In the genomic region with DNA sequence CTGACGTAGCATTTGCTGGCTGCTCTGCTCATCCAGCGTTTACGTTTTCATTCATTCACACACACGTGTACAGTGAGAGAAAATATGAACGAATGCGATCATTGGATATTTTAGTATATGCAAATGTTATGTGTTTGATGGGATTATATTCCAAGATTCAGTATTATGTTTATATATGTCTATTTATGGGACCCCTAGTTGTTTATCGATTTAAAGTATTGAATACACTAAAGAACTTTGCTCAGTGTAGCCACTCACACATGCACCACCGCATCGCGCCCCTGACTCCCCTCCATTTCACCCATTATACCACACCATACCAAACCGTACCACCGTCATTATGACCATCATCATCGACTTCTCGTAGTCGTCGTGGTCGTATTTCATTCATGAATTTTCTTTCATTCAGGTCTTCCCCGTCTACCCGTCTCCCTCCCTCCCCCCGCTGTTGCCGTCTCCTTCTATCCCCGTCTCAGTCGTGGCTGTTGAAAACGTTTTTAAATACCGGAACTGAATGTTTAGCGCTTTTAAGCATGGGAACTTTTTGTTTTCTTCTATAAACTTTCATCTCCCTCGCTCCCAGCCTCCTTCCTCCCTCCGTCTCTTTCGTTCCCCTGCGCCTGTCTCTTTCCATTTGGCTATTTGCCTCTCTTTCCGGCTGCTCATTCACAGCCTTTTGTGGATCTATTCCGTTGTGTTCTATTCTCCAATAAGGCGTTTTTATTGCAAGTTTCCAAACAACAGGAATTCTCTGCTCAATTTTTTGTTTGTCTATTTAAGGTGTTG, we compare ENCODE assay signal across 1 fruit fly cellular context.
TF ChIP-seq lines count a peak whose summit lies in the region.

No protein-coding gene starts in this region.

TF ChIP-seq in whole organism, embryonic, 481 proteins besides CTCF, POLR2A, EP300 and RAD21 (continued from another document and continues in another):
- peak; percentile 96 for TF ChIP-seq Lhr (GFP tag; optimal IDR thresholded peaks at IDR 0.05; lab: Kevin White, UChicago)
- TF ChIP-seq B-H1 (GFP tag; IDR thresholded peaks at IDR 0.05; lab: Robert Waterston, UW), result peak; percentile 94
- TF ChIP-seq CG12071 (GFP tag; optimal IDR thresholded peaks at IDR 0.05; lab: Kevin White, UChicago), result peak; percentile 95
- TF ChIP-seq Nf-YA (GFP tag; IDR thresholded peaks at IDR 0.05; lab: Robert Waterston, UW), result peak; percentile 94
- TF ChIP-seq toy (GFP tag; IDR thresholded peaks at IDR 0.05; lab: Robert Waterston, UW), result peak; percentile 87
- TF ChIP-seq CG11696 (GFP tag; IDR thresholded peaks at IDR 0.05; lab: Robert Waterston, UW), result peak; percentile 89
- TF ChIP-seq CG3847 (GFP tag; IDR thresholded peaks at IDR 0.05; lab: Robert Waterston, UW), result peak; percentile 94
- TF ChIP-seq cad (GFP tag; optimal IDR thresholded peaks at IDR 0.05; lab: Kevin White, UChicago), result no peak
- TF ChIP-seq CG3995 (GFP tag; optimal IDR thresholded peaks at IDR 0.05; lab: Kevin White, UChicago), result peak; percentile 66
- TF ChIP-seq phol (tag; optimal IDR thresholded peaks at IDR 0.05; lab: Kevin White, UChicago), result peak; percentile 97
- peak; percentile 64 for TF ChIP-seq MESR4 (GFP tag; optimal IDR thresholded peaks at IDR 0.05; lab: Kevin White, UChicago)
- peak; percentile 98 for TF ChIP-seq CG2202 (tag; optimal IDR thresholded peaks at IDR 0.05; lab: Kevin White, UChicago)
- peak; percentile 97 for TF ChIP-seq CG15601 (tag; optimal IDR thresholded peaks at IDR 0.05; lab: Kevin White, UChicago)
- peak; percentile 74 for TF ChIP-seq nom (GFP tag; optimal IDR thresholded peaks at IDR 0.05; lab: Kevin White, UChicago)
- TF ChIP-seq br (optimal IDR thresholded peaks at IDR 0.05; lab: Kevin White, UChicago), result no peak
- TF ChIP-seq Sry-δ (GFP tag; optimal IDR thresholded peaks at IDR 0.05; lab: Kevin White, UChicago), result peak; percentile 70
- peak; percentile 24 for TF ChIP-seq gfzf (GFP tag; optimal IDR thresholded peaks at IDR 0.05; lab: Kevin White, UChicago)
- TF ChIP-seq bbx (GFP tag; IDR thresholded peaks at IDR 0.05; lab: Robert Waterston, UW; ENCODE audit: partially characterized antibody), result no peak
- peak; percentile 91 for TF ChIP-seq CG10431 (GFP tag; optimal IDR thresholded peaks at IDR 0.05; lab: Kevin White, UChicago)
- TF ChIP-seq run (tag; optimal IDR thresholded peaks at IDR 0.05; lab: Kevin White, UChicago), result peak; percentile 92
- TF ChIP-seq CG30020 (tag; optimal IDR thresholded peaks at IDR 0.05; lab: Kevin White, UChicago), result peak; percentile 86
- peak; percentile 98 for TF ChIP-seq gsb-n (tag; optimal IDR thresholded peaks at IDR 0.05; lab: Kevin White, UChicago)
- 0 out of 3 replicates have a peak, but pooled peaks have one; percentile 45 for TF ChIP-seq CG6791 (GFP tag; IDR thresholded peaks at IDR 0.05; lab: Robert Waterston, UW; ENCODE audit: partially characterized antibody)
- peak; percentile 99 for TF ChIP-seq CG31441 (GFP tag; IDR thresholded peaks at IDR 0.05; lab: Robert Waterston, UW)
- peak; percentile 95 for TF ChIP-seq CG12236 (GFP tag; optimal IDR thresholded peaks at IDR 0.05; lab: Kevin White, UChicago)
- peak; percentile 92 for TF ChIP-seq ssp (GFP tag; IDR thresholded peaks at IDR 0.05; lab: Robert Waterston, UW)
- peak; percentile 95 for TF ChIP-seq ems (GFP tag; optimal IDR thresholded peaks at IDR 0.05; lab: Kevin White, UChicago)
- TF ChIP-seq CG10321 (GFP tag; IDR thresholded peaks at IDR 0.05; lab: Robert Waterston, UW), result peak; percentile 73
- peak; percentile 81 for TF ChIP-seq vfl (GFP tag; optimal IDR thresholded peaks at IDR 0.05; lab: Kevin White, UChicago)
- peak; percentile 24 for TF ChIP-seq ftz-f1 (GFP tag; optimal IDR thresholded peaks at IDR 0.05; lab: Kevin White, UChicago)
- TF ChIP-seq Ets65A (GFP tag; lab: Kevin White, UChicago), result peak; percentile 99
- TF ChIP-seq fd96Cb (tag; optimal IDR thresholded peaks at IDR 0.05; lab: Kevin White, UChicago), result peak; percentile 99
- peak; percentile 93 for TF ChIP-seq CG6272 (GFP tag; IDR thresholded peaks at IDR 0.05; lab: Robert Waterston, UW)
- peak; percentile 91 for TF ChIP-seq disco-r (GFP tag; optimal IDR thresholded peaks at IDR 0.05; lab: Kevin White, UChicago)
- peak; percentile 95 for TF ChIP-seq Max (GFP tag; optimal IDR thresholded peaks at IDR 0.05; lab: Kevin White, UChicago)
- peak; percentile 96 for TF ChIP-seq CG10462 (GFP tag; optimal IDR thresholded peaks at IDR 0.05; lab: Kevin White, UChicago)
- no peak for TF ChIP-seq Sin3A (optimal IDR thresholded peaks at IDR 0.05; lab: Kevin White, UChicago)
- TF ChIP-seq lbe (GFP tag; optimal IDR thresholded peaks at IDR 0.05; lab: Kevin White, UChicago), result peak; percentile 27
- TF ChIP-seq CG4707 (GFP tag; optimal IDR thresholded peaks at IDR 0.05; lab: Kevin White, UChicago), result peak; percentile 93
- TF ChIP-seq sug (tag; optimal IDR thresholded peaks at IDR 0.05; lab: Kevin White, UChicago), result peak; percentile 88
- peak; percentile 92 for TF ChIP-seq CG11456 (GFP tag; IDR thresholded peaks at IDR 0.05; lab: Robert Waterston, UW)
- TF ChIP-seq CG31365 (tag; optimal IDR thresholded peaks at IDR 0.05; lab: Kevin White, UChicago), result peak; percentile 85
- peak in 1 of 2 experiments; percentile 95 for TF ChIP-seq Eip74EF (GFP tag; optimal IDR thresholded peaks at IDR 0.05; lab: Kevin White, UChicago)
- TF ChIP-seq fd3F (GFP tag; optimal IDR thresholded peaks at IDR 0.05; lab: Kevin White, UChicago), result peak; percentile 90
- TF ChIP-seq nmo (GFP tag; optimal IDR thresholded peaks at IDR 0.05; lab: Kevin White, UChicago), result peak; percentile 99
- TF ChIP-seq wek (GFP tag; optimal IDR thresholded peaks at IDR 0.05; lab: Kevin White, UChicago), result peak; percentile 87
- peak; percentile 94 for TF ChIP-seq CG13123 (GFP tag; optimal IDR thresholded peaks at IDR 0.05; lab: Kevin White, UChicago)
- TF ChIP-seq row (GFP tag; IDR thresholded peaks at IDR 0.05; lab: Robert Waterston, UW), result peak; percentile 98
- TF ChIP-seq Tbp (GFP tag; optimal IDR thresholded peaks at IDR 0.05; lab: Kevin White, UChicago), result no peak
- peak; percentile 96 for TF ChIP-seq D19A (tag; optimal IDR thresholded peaks at IDR 0.05; lab: Kevin White, UChicago)
- TF ChIP-seq sqz (GFP tag; optimal IDR thresholded peaks at IDR 0.05; lab: Kevin White, UChicago), result peak; percentile 95
- peak; percentile 96 for TF ChIP-seq twi (tag; optimal IDR thresholded peaks at IDR 0.05; lab: Kevin White, UChicago)
- TF ChIP-seq CG6175 (GFP tag; IDR thresholded peaks at IDR 0.05; lab: Robert Waterston, UW), result peak; percentile 85
- TF ChIP-seq CG17568 (GFP tag; optimal IDR thresholded peaks at IDR 0.05; lab: Kevin White, UChicago), result peak; percentile 92
- TF ChIP-seq Hey (tag; optimal IDR thresholded peaks at IDR 0.05; lab: Kevin White, UChicago), result peak; percentile 70
- peak; percentile 96 for TF ChIP-seq Atf3 (GFP tag; optimal IDR thresholded peaks at IDR 0.05; lab: Kevin White, UChicago)
- TF ChIP-seq nerfin-1 (tag; optimal IDR thresholded peaks at IDR 0.05; lab: Kevin White, UChicago), result peak; percentile 95
- peak; percentile 94 for TF ChIP-seq CG14667 (GFP tag; IDR thresholded peaks at IDR 0.05; lab: Robert Waterston, UW)
- TF ChIP-seq Mes4 (GFP tag; optimal IDR thresholded peaks at IDR 0.05; lab: Kevin White, UChicago), result peak; percentile 96
- peak; percentile 97 for TF ChIP-seq Six4 (GFP tag; optimal IDR thresholded peaks at IDR 0.05; lab: Kevin White, UChicago)
- peak in 1 of 3 experiments; percentile 99 for TF ChIP-seq lola (GFP tag; optimal IDR thresholded peaks at IDR 0.05; lab: Kevin White, UChicago)
- TF ChIP-seq CoRest (tag; optimal IDR thresholded peaks at IDR 0.05; lab: Kevin White, UChicago), result peak; percentile 98
- peak; percentile 99 for TF ChIP-seq ci (GFP tag; IDR thresholded peaks at IDR 0.05; lab: Robert Waterston, UW)
- no peak for TF ChIP-seq CG7963 (GFP tag; IDR thresholded peaks at IDR 0.05; lab: Robert Waterston, UW; ENCODE audit: partially characterized antibody)
- TF ChIP-seq CG17328 (GFP tag; IDR thresholded peaks at IDR 0.05; lab: Robert Waterston, UW), result peak; percentile 98
- TF ChIP-seq NFAT (GFP tag; IDR thresholded peaks at IDR 0.05; lab: Robert Waterston, UW), result peak; percentile 93
- TF ChIP-seq Hr3 (GFP tag; optimal IDR thresholded peaks at IDR 0.05; lab: Kevin White, UChicago), result peak; percentile 97
- peak; percentile 93 for TF ChIP-seq kah (GFP tag; optimal IDR thresholded peaks at IDR 0.05; lab: Kevin White, UChicago)
- TF ChIP-seq z (GFP tag; IDR thresholded peaks at IDR 0.05; lab: Robert Waterston, UW), result peak; percentile 73; the same call in 2 of the 3 replicates
- peak; percentile 98 for TF ChIP-seq CG18262 (tag; optimal IDR thresholded peaks at IDR 0.05; lab: Kevin White, UChicago)
- TF ChIP-seq CG7786 (GFP tag; optimal IDR thresholded peaks at IDR 0.05; lab: Kevin White, UChicago), result peak; percentile 96
- TF ChIP-seq CG2889 (GFP tag; IDR thresholded peaks at IDR 0.05; lab: Robert Waterston, UW), result peak; percentile 92
- peak; percentile 75 for TF ChIP-seq Elba2 (GFP tag; optimal IDR thresholded peaks at IDR 0.05; lab: Kevin White, UChicago)
- TF ChIP-seq CG12104 (GFP tag; optimal IDR thresholded peaks at IDR 0.05; lab: Kevin White, UChicago), result peak; percentile 96
- TF ChIP-seq CG10274 (GFP tag; optimal IDR thresholded peaks at IDR 0.05; lab: Kevin White, UChicago), result peak; percentile 87
- peak; percentile 98 for TF ChIP-seq sisA (GFP tag; IDR thresholded peaks at IDR 0.05; lab: Robert Waterston, UW)
- TF ChIP-seq CG8765 (GFP tag; IDR thresholded peaks at IDR 0.05; lab: Robert Waterston, UW), result peak; percentile 91
- peak; percentile 98 for TF ChIP-seq CG5245 (GFP tag; optimal IDR thresholded peaks at IDR 0.05; lab: Kevin White, UChicago)
- no peak for TF ChIP-seq ato (GFP tag; IDR thresholded peaks at IDR 0.05; lab: Robert Waterston, UW; ENCODE audit: partially characterized antibody)
- TF ChIP-seq prd (optimal IDR thresholded peaks at IDR 0.05; lab: Kevin White, UChicago), result no peak
- TF ChIP-seq prd (GFP tag; IDR thresholded peaks at IDR 0.05; lab: Robert Waterston, UW), result peak; percentile 98
- TF ChIP-seq Sox102F (GFP tag; optimal IDR thresholded peaks at IDR 0.05; lab: Kevin White, UChicago), result peak; percentile 98
- TF ChIP-seq H15 (GFP tag; IDR thresholded peaks at IDR 0.05; lab: Robert Waterston, UW), result peak; percentile 97
- TF ChIP-seq repo (GFP tag; optimal IDR thresholded peaks at IDR 0.05; lab: Kevin White, UChicago), result peak; percentile 94
- peak; percentile 93 for TF ChIP-seq CG31388 (GFP tag; optimal IDR thresholded peaks at IDR 0.05; lab: Kevin White, UChicago)
- peak; percentile 92 for TF ChIP-seq dan (GFP tag; IDR thresholded peaks at IDR 0.05; lab: Robert Waterston, UW)
- TF ChIP-seq CG8388 (GFP tag; optimal IDR thresholded peaks at IDR 0.05; lab: Kevin White, UChicago), result peak; percentile 97
- peak; percentile 96 for TF ChIP-seq CG8089 (GFP tag; optimal IDR thresholded peaks at IDR 0.05; lab: Kevin White, UChicago)
- peak; percentile 91 for TF ChIP-seq emc (GFP tag; optimal IDR thresholded peaks at IDR 0.05; lab: Kevin White, UChicago)
- TF ChIP-seq CG10543 (GFP tag; optimal IDR thresholded peaks at IDR 0.05; lab: Kevin White, UChicago), result peak; percentile 81
- 0 out of 2 replicates have a peak, but pooled peaks have one; percentile 40 for TF ChIP-seq GATAe (GFP tag; conservative IDR thresholded peaks at IDR 0.05; lab: Robert Waterston, UW)
- TF ChIP-seq sr (GFP tag; IDR thresholded peaks at IDR 0.05; lab: Robert Waterston, UW), result peak; percentile 88
- TF ChIP-seq CG15696 (tag; optimal IDR thresholded peaks at IDR 0.05; lab: Kevin White, UChicago), result peak; percentile 94
- peak; percentile 98 for TF ChIP-seq Awh (GFP tag; IDR thresholded peaks at IDR 0.05; lab: Robert Waterston, UW)
- TF ChIP-seq CG10979 (tag; optimal IDR thresholded peaks at IDR 0.05; lab: Kevin White, UChicago), result peak; percentile 98
- no peak for TF ChIP-seq hkb (optimal IDR thresholded peaks at IDR 0.05; lab: Kevin White, UChicago)
- peak; percentile 97 for TF ChIP-seq hkb (GFP tag; IDR thresholded peaks at IDR 0.05; lab: Robert Waterston, UW)
- peak; percentile 95 for TF ChIP-seq HHEX (GFP tag; optimal IDR thresholded peaks at IDR 0.05; lab: Kevin White, UChicago)
- TF ChIP-seq CG12659 (GFP tag; optimal IDR thresholded peaks at IDR 0.05; lab: Kevin White, UChicago), result peak; percentile 97
- peak; percentile 90 for TF ChIP-seq scrt (GFP tag; optimal IDR thresholded peaks at IDR 0.05; lab: Kevin White, UChicago)
- TF ChIP-seq CG9609 (GFP tag; optimal IDR thresholded peaks at IDR 0.05; lab: Kevin White, UChicago), result peak; percentile 96
- peak; percentile 9 for TF ChIP-seq Dp (GFP tag; optimal IDR thresholded peaks at IDR 0.05; lab: Kevin White, UChicago)
- no peak for TF ChIP-seq Scr (GFP tag; IDR thresholded peaks at IDR 0.05; lab: Robert Waterston, UW; ENCODE audit: partially characterized antibody)
- no peak for TF ChIP-seq vnd (GFP tag; IDR thresholded peaks at IDR 0.05; lab: Robert Waterston, UW; ENCODE audit: partially characterized antibody)
- TF ChIP-seq ara (GFP tag; IDR thresholded peaks at IDR 0.05; lab: Robert Waterston, UW), result peak; percentile 98
- TF ChIP-seq slou (GFP tag; optimal IDR thresholded peaks at IDR 0.05; lab: Kevin White, UChicago), result peak; percentile 84
- TF ChIP-seq tna (GFP tag; IDR thresholded peaks at IDR 0.05; lab: Robert Waterston, UW; ENCODE audit: partially characterized antibody), result no peak
- TF ChIP-seq sna (GFP tag; IDR thresholded peaks at IDR 0.05; lab: Robert Waterston, UW; ENCODE audit: partially characterized antibody), result no peak
- peak; percentile 95 for TF ChIP-seq Asciz (GFP tag; optimal IDR thresholded peaks at IDR 0.05; lab: Kevin White, UChicago)
- peak; percentile 52; the same call in 1 of the 2 replicates for TF ChIP-seq Dip2 (GFP tag; IDR thresholded peaks at IDR 0.05; lab: Robert Waterston, UW)
- peak; percentile 97 for TF ChIP-seq CG2678 (tag; optimal IDR thresholded peaks at IDR 0.05; lab: Kevin White, UChicago)
- peak; percentile 77 for TF ChIP-seq CG4360 (GFP tag; IDR thresholded peaks at IDR 0.05; lab: Robert Waterston, UW)
- peak; percentile 88 for TF ChIP-seq CG9876 (GFP tag; optimal IDR thresholded peaks at IDR 0.05; lab: Kevin White, UChicago)
- TF ChIP-seq CG2116 (GFP tag; optimal IDR thresholded peaks at IDR 0.05; lab: Kevin White, UChicago), result peak; percentile 78
- peak; percentile 96 for TF ChIP-seq sob (GFP tag; IDR thresholded peaks at IDR 0.05; lab: Robert Waterston, UW)
- TF ChIP-seq NC2β (GFP tag; optimal IDR thresholded peaks at IDR 0.05; lab: Kevin White, UChicago), result peak; percentile 97
- peak; percentile 82 for TF ChIP-seq Jarid2 (GFP tag; optimal IDR thresholded peaks at IDR 0.05; lab: Kevin White, UChicago)
- peak; percentile 95 for TF ChIP-seq slbo (GFP tag; IDR thresholded peaks at IDR 0.05; lab: Robert Waterston, UW)
- peak; percentile 94 for TF ChIP-seq CG14014 (GFP tag; IDR thresholded peaks at IDR 0.05; lab: Robert Waterston, UW)
- peak; percentile 94 for TF ChIP-seq seq (GFP tag; IDR thresholded peaks at IDR 0.05; lab: Robert Waterston, UW)
- TF ChIP-seq CG12744 (GFP tag; optimal IDR thresholded peaks at IDR 0.05; lab: Kevin White, UChicago), result peak; percentile 94
